Worm (Caenorhabditis elegans): ENCODE results near the gene gly-1.

The gly-1 gene

DNA sequence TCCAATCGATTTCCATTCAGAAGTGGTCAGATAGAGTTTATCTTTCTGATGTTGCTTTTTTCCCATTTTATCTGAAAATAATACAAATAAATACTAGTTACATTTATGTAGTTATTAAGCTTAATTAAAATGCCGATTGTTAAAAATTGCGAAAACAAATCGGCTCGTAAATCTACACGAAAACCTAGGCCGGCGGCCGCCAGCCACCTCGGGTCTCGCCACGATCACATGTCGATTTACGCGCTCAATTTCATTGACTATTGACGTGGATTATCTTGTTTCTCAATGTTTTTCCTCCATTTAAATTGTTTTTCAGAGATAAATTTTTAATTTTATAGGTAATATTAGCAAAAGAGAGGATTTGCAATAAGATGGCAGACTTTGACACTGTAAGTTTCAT, 29.5 kb downstream of the gly-1 start, which contains the start of the genes cyn-4 and copz-1 (continued):
- peak; percentile 99 for TF ChIP-seq C04F5.9 (tag; optimal IDR thresholded peaks at IDR 0.05)
- no peak for TF ChIP-seq nhr-84 (tag; optimal IDR thresholded peaks at IDR 0.05)
- TF ChIP-seq lin-35 (GFP tag; optimal IDR thresholded peaks at IDR 0.05) = peak; percentile 80 to 85
- TF ChIP-seq fkh-8 (tag; optimal IDR thresholded peaks at IDR 0.05) = peak; percentile 85
- TF ChIP-seq hlh-4 (tag; optimal IDR thresholded peaks at IDR 0.05) = no peak
- peak; percentile 84 for TF ChIP-seq ceh-90 (tag; optimal IDR thresholded peaks at IDR 0.05)
- TF ChIP-seq dpl-1 (GFP tag; optimal IDR thresholded peaks at IDR 0.05) = peak; percentile 75 to 85 (median 80)
- TF ChIP-seq aha-1 (tag; optimal IDR thresholded peaks at IDR 0.05) = no peak
- TF ChIP-seq nhr-20 (tag; optimal IDR thresholded peaks at IDR 0.05) = peak; percentile 90
- no peak for TF ChIP-seq nhr-12 (tag; optimal IDR thresholded peaks at IDR 0.05)
- peak; percentile 85 for TF ChIP-seq swsn-7 (tag; optimal IDR thresholded peaks at IDR 0.05)
- TF ChIP-seq efl-1 (optimal IDR thresholded peaks at IDR 0.05) = peak; percentile 85 to 87
- peak; percentile 80 to 97 for TF ChIP-seq efl-1 (GFP tag; optimal IDR thresholded peaks at IDR 0.05 in 1 of 2)
- TF ChIP-seq nhr-71 (tag; optimal IDR thresholded peaks at IDR 0.05) = peak; percentile 92
- TF ChIP-seq blmp-1 (tag; optimal IDR thresholded peaks at IDR 0.05) = peak; percentile 52
- TF ChIP-seq snpc-4 (tag; optimal IDR thresholded peaks at IDR 0.05) = peak; percentile 42
- peak; percentile 89 for TF ChIP-seq nhr-47 (tag; optimal IDR thresholded peaks at IDR 0.05)
- TF ChIP-seq xbp-1 (tag; optimal IDR thresholded peaks at IDR 0.05) = peak; percentile 90
- TF ChIP-seq tbx-2 (tag; optimal IDR thresholded peaks at IDR 0.05) = peak; percentile 91
- peak; percentile 9 for TF ChIP-seq nhr-11 (tag; optimal IDR thresholded peaks at IDR 0.05)
- TF ChIP-seq efl-3 (GFP tag; optimal IDR thresholded peaks at IDR 0.05) = no peak
- TF ChIP-seq ceh-8 (GFP tag; optimal IDR thresholded peaks at IDR 0.05) = peak; percentile 6
- no peak for TF ChIP-seq ztf-4 (tag; optimal IDR thresholded peaks at IDR 0.05)
- peak; percentile 34 for TF ChIP-seq fos-1 (tag; optimal IDR thresholded peaks at IDR 0.05)
- peak in 1 of 2 experiments; percentile 76 for TF ChIP-seq mdl-1 (tag; optimal IDR thresholded peaks at IDR 0.05)
- TF ChIP-seq ceh-63 (GFP tag; optimal IDR thresholded peaks at IDR 0.05) = no peak
- peak; percentile 78 for TF ChIP-seq egl-13 (tag; optimal IDR thresholded peaks at IDR 0.05)
- TF ChIP-seq nhr-19 (GFP tag; conservative IDR thresholded peaks at IDR 0.05) = peak; percentile 78
- peak; percentile 71 for TF ChIP-seq unc-98 (GFP tag; IDR thresholded peaks at IDR 0.05)
- TF ChIP-seq unc-30 (tag; optimal IDR thresholded peaks at IDR 0.05) = no peak
- TF ChIP-seq C34B4.2 (tag; optimal IDR thresholded peaks at IDR 0.05) = no peak
- peak; percentile 93 to 94 for TF ChIP-seq lsy-2 (tag; optimal IDR thresholded peaks at IDR 0.05)
- no peak for TF ChIP-seq egl-27 (tag; optimal IDR thresholded peaks at IDR 0.05)
- TF ChIP-seq nhr-76 (tag; optimal IDR thresholded peaks at IDR 0.05) = no peak
- TF ChIP-seq fkh-4 (tag; optimal IDR thresholded peaks at IDR 0.05; ENCODE audit: borderline replicate concordance) = peak; percentile 83
- peak; percentile 98 for TF ChIP-seq rnt-1 (tag; optimal IDR thresholded peaks at IDR 0.05)
- no peak for TF ChIP-seq sup-37 (GFP tag; optimal IDR thresholded peaks at IDR 0.05)
- TF ChIP-seq Y116A8C.19 (tag; optimal IDR thresholded peaks at IDR 0.05; ENCODE audit: borderline replicate concordance) = no peak
- TF ChIP-seq vab-15 (tag; optimal IDR thresholded peaks at IDR 0.05) = peak; percentile 69
- TF ChIP-seq lir-3 (tag; optimal IDR thresholded peaks at IDR 0.05; ENCODE audit: poor library complexity) = peak; percentile 93
- TF ChIP-seq lin-13 (GFP tag; optimal IDR thresholded peaks at IDR 0.05) = peak; percentile 68
- no peak for TF ChIP-seq fkh-10 (GFP tag; optimal IDR thresholded peaks at IDR 0.05)

DNA sequence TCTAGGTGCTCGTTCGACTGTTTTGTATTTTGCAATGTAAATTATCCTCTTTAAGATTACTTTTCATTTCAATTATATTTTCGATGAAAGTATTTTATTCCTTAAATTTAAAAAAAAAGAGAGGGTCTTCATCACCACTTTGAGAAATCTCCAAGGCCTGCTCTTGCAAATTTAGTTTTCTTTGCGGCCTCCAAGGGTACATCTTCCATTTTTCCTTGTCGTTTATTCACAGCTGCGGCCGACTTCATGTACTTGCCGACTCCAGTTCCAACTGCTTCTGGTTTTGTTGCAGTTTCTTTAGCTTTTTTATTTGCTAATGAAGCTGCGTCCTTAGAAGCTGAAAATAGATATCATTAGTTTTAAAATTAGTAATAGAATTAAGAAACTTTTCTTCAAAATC, 31.3 kb downstream of the gly-1 start:
- TF ChIP-seq tlp-1 (tag; optimal IDR thresholded peaks at IDR 0.05) (no peak), fos-1 (tag; optimal IDR thresholded peaks at IDR 0.05) (no peak), elt-3 (tag; optimal IDR thresholded peaks at IDR 0.05) (no peak), ztf-11 (tag; optimal IDR thresholded peaks at IDR 0.05) (no peak)

All from whole organism, L1 larva.